Fruit fly (Drosophila melanogaster) whole organism, prepupa: ENCODE results near the gene BCAS2.

Experiments used
- Blimp-1 ChIP-seq: fragments of 200-800 bp; sonication (Bioruptor generic); optimal IDR thresholded peaks from 3 replicates; lab custom pipeline; 2017; ENCODE audit warnings: missing biosample characterization, missing genetic modification characterization, mild to moderate bottlenecking, moderate library complexity, missing genetic modification reagents
- CG10669 ChIP-seq: fragments of 200-800 bp; sonication (Bioruptor generic); optimal IDR thresholded peaks from 3 replicates; lab custom pipeline; 2018; ENCODE audit warnings: missing biosample characterization, mild to moderate bottlenecking, missing genetic modification characterization, moderate library complexity
- CG11294 ChIP-seq: fragments of 200-800 bp; sonication (Bioruptor generic); IDR thresholded peaks from 2 replicates; pipeline ENCODE4 v1.3.6; 2022; ENCODE audit warnings: missing biosample characterization, missing genetic modification characterization
- CG15336 ChIP-seq: fragments of 200-800 bp; sonication (Bioruptor generic); IDR thresholded peaks from 2 replicates; pipeline ENCODE4 v1.3.6; 2022; ENCODE audit warnings: missing biosample characterization, missing genetic modification characterization
- CG1621 ChIP-seq: fragments of 200-800 bp; sonication (Bioruptor generic); optimal IDR thresholded peaks from 3 replicates; lab custom pipeline; 2018; ENCODE audit warnings: missing biosample characterization, mild to moderate bottlenecking, missing genetic modification characterization
- CG3032 ChIP-seq: fragments of 200-800 bp; optimal IDR thresholded peaks from 2 replicates; lab custom pipeline; 2019; ENCODE audit warnings: missing biosample characterization, mild to moderate bottlenecking, missing genetic modification characterization, moderate library complexity
- CG34406 ChIP-seq: fragments of 200-800 bp; sonication (Bioruptor generic); optimal IDR thresholded peaks from 3 replicates; lab custom pipeline; 2016; ENCODE audit warnings: missing biosample characterization, missing genetic modification characterization
- CG3919 ChIP-seq: fragments of 200-800 bp; sonication (Bioruptor generic); optimal IDR thresholded peaks from 3 replicates; lab custom pipeline; 2016; ENCODE audit warnings: missing biosample characterization, missing genetic modification characterization
- CG6163 ChIP-seq: fragments of 200-800 bp; sonication (Bioruptor generic); IDR thresholded peaks from 3 replicates; pipeline ENCODE4 v1.3.6; 2022; ENCODE audit warnings: missing biosample characterization, missing genetic modification characterization
- CG6276 ChIP-seq: fragments of 200-800 bp; sonication (Bioruptor generic); optimal IDR thresholded peaks from 2 replicates; lab custom pipeline; 2017; ENCODE audit warnings: missing biosample characterization, mild to moderate bottlenecking, missing genetic modification characterization
- CG6808 ChIP-seq: fragments of 200-800 bp; sonication (Bioruptor generic); optimal IDR thresholded peaks from 3 replicates; lab custom pipeline; 2017; ENCODE audit warnings: missing biosample characterization, missing genetic modification characterization, mild to moderate bottlenecking, moderate library complexity, missing genetic modification reagents
- CG6854 ChIP-seq: fragments of 200-800 bp; sonication (Bioruptor generic); optimal IDR thresholded peaks from 2 replicates; lab custom pipeline; 2017; ENCODE audit warnings: missing biosample characterization, mild to moderate bottlenecking, missing genetic modification characterization
- CG7368 ChIP-seq: fragments of 200-800 bp; sonication (Bioruptor generic); optimal IDR thresholded peaks from 3 replicates; lab custom pipeline; 2016; ENCODE audit warnings: missing biosample characterization, missing genetic modification characterization
- CG8119 ChIP-seq: fragments of 200-800 bp; sonication (Bioruptor generic); IDR thresholded peaks from 3 replicates; pipeline ENCODE4 v1.3.6; 2022; ENCODE audit warnings: missing biosample characterization, missing genetic modification characterization
- CG8632 ChIP-seq: fragments of 200-800 bp; sonication (Bioruptor generic); optimal IDR thresholded peaks from 3 replicates; lab custom pipeline; 2016; ENCODE audit warnings: missing biosample characterization, missing genetic modification characterization
- CG9139 ChIP-seq: fragments of 200-800 bp; sonication (Bioruptor generic); optimal IDR thresholded peaks from 3 replicates; lab custom pipeline; 2017; ENCODE audit warnings: missing biosample characterization, mild to moderate bottlenecking, missing genetic modification characterization
- Eip75B ChIP-seq: fragments of 200-800 bp; sonication (Bioruptor generic); optimal IDR thresholded peaks from 3 replicates; lab custom pipeline; 2016; ENCODE audit warnings: missing biosample characterization, missing genetic modification characterization
- Eip78C ChIP-seq: fragments of 200-800 bp; sonication (Bioruptor generic); peaks from one replicate; lab custom pipeline; 2016; ENCODE audit warnings: missing biosample characterization, missing genetic modification characterization
- Eip93F ChIP-seq: fragments of 200-800 bp; sonication (Bioruptor generic); optimal IDR thresholded peaks from 2 replicates; lab custom pipeline; 2016; ENCODE audit warnings: missing biosample characterization, mild to moderate bottlenecking, missing genetic modification characterization
- Gug ChIP-seq: fragments of 200-800 bp; sonication (Bioruptor generic); IDR thresholded peaks from 2 replicates; pipeline ENCODE4 v1.3.6; 2022; ENCODE audit warnings: missing biosample characterization, missing genetic modification characterization
- Hr38 ChIP-seq: sonication (Bioruptor generic); optimal IDR thresholded peaks from 2 replicates; lab custom pipeline; 2016; ENCODE audit warnings: missing biosample characterization, missing genetic modification characterization
- Lpt ChIP-seq: fragments of 200-800 bp; sonication (Bioruptor generic); optimal IDR thresholded peaks from 3 replicates; lab custom pipeline; 2016; ENCODE audit warnings: missing biosample characterization, missing genetic modification characterization
- Met ChIP-seq: fragments of 200-800 bp; sonication (Bioruptor generic); optimal IDR thresholded peaks from 3 replicates; lab custom pipeline; 2016; ENCODE audit warnings: missing biosample characterization, missing genetic modification characterization
- Sox102F ChIP-seq: fragments of 200-800 bp; sonication (Bioruptor generic); optimal IDR thresholded peaks from 2 replicates; lab custom pipeline; 2016; ENCODE audit warnings: missing biosample characterization, mild to moderate bottlenecking, missing genetic modification characterization
- Sox14 ChIP-seq: fragments of 200-800 bp; sonication (Bioruptor generic); optimal IDR thresholded peaks from 3 replicates; lab custom pipeline; 2016; ENCODE audit warnings: missing biosample characterization, missing genetic modification characterization
- Sox15 ChIP-seq: fragments of 200-800 bp; sonication (Bioruptor generic); optimal IDR thresholded peaks from 3 replicates; lab custom pipeline; 2016; ENCODE audit warnings: missing biosample characterization, missing genetic modification characterization
- acj6 ChIP-seq: fragments of 200-800 bp; sonication (Bioruptor generic); optimal IDR thresholded peaks from 3 replicates; lab custom pipeline; 2016; ENCODE audit warnings: missing biosample characterization, missing genetic modification characterization
- dsx ChIP-seq: fragments of 200-800 bp; optimal IDR thresholded peaks from 3 replicates; lab custom pipeline; 2019; ENCODE audit warnings: missing biosample characterization, mild to moderate bottlenecking, missing genetic modification characterization, moderate library complexity; ENCODE audit not compliant: poor library complexity, severe bottlenecking
- eg ChIP-seq: fragments of 200-800 bp; sonication (Bioruptor generic); IDR thresholded peaks from 3 replicates; pipeline ENCODE4 v1.3.6; 2022; ENCODE audit warnings: missing biosample characterization, missing genetic modification characterization
- esn ChIP-seq: fragments of 200-800 bp; sonication (Bioruptor generic); optimal IDR thresholded peaks from 2 replicates; lab custom pipeline; 2016; ENCODE audit warnings: missing biosample characterization, mild to moderate bottlenecking, missing genetic modification characterization, moderate library complexity
- fd85E ChIP-seq: fragments of 200-800 bp; sonication (Bioruptor generic); optimal IDR thresholded peaks from 3 replicates; lab custom pipeline; 2016; ENCODE audit warnings: missing biosample characterization, missing genetic modification characterization
- fkh ChIP-seq: fragments of 200-800 bp; sonication (Bioruptor generic); optimal IDR thresholded peaks from 3 replicates; lab custom pipeline; 2017; ENCODE audit warnings: missing biosample characterization, mild to moderate bottlenecking, missing genetic modification characterization, moderate library complexity
- net ChIP-seq: fragments of 200-800 bp; sonication (Bioruptor generic); optimal IDR thresholded peaks from 3 replicates; lab custom pipeline; 2016; ENCODE audit warnings: missing biosample characterization, missing genetic modification characterization
- salr ChIP-seq, 2 experiments: fragments of 200-800 bp; sonication (Bioruptor generic); optimal IDR thresholded peaks; 3 replicates each; lab custom pipeline; 2016 to 2018; ENCODE audit warnings: missing biosample characterization in 2 of 2, missing genetic modification characterization in 2 of 2, mild to moderate bottlenecking in 1 of 2
- spab ChIP-seq: fragments of 200-800 bp; sonication (Bioruptor generic); optimal IDR thresholded peaks from 2 replicates; lab custom pipeline; 2017; ENCODE audit warnings: missing biosample characterization, mild to moderate bottlenecking, missing genetic modification characterization, missing genetic modification reagents
- ss ChIP-seq, 2 experiments: fragments of 200-800 bp; sonication (Bioruptor generic); optimal IDR thresholded peaks; 2 replicates in 1 of 2; 3 replicates in 1 of 2; lab custom pipeline; 2017 to 2018; ENCODE audit warnings: mild to moderate bottlenecking in 2 of 2, missing biosample characterization in 2 of 2, missing genetic modification characterization in 2 of 2, moderate library complexity in 1 of 2
- svp ChIP-seq: fragments of 200-800 bp; sonication (Bioruptor generic); peaks from one replicate; lab custom pipeline; 2016; ENCODE audit warnings: missing biosample characterization, missing genetic modification characterization
- topi ChIP-seq: fragments of 200-800 bp; sonication (Bioruptor generic); optimal IDR thresholded peaks from 3 replicates; lab custom pipeline; 2016; ENCODE audit warnings: missing biosample characterization, missing genetic modification characterization
- vri ChIP-seq: fragments of 200-800 bp; sonication (Bioruptor generic); optimal IDR thresholded peaks from 3 replicates; lab custom pipeline; 2016; ENCODE audit warnings: missing biosample characterization, mild to moderate bottlenecking, missing genetic modification characterization

BCAS2 gene

DNA sequence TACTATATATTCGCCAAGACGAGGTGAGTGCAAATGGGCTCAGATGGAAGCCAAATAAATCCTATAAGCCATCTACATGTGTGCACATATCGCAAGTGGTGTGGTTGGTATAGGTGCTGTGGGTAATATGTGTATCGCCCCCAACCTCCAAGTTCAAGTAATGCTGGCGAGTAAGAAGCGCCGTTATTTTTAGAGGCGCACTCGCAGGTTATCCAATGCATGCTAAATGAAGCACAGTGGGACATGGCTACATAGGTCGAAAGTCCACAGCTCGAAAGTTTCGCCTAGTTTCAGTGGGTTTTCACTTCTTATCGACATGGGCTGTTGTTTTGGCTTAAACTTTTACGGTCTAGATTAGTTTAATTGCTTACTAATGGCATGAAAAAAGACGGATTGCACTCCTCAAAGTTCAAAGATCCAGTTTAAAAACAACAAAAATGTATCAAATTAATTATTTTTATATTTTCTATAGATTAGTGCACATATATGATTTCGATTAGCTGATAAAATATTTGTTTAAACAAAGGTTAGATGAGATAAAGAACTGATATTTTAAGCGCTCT is 3.9 kb upstream of the BCAS2 start (continued):
- TF ChIP-seq CG6276 (GFP tag; lab: Kevin White, UChicago) (peak; percentile 7), CG6163 (peak; percentile 7; the same call in 1 of the 3 replicates), CG11294 (GFP tag; lab: Robert Waterston, UW) (no peak), CG3032 (tag; lab: Kevin White, UChicago) (peak; percentile 26), Lpt (GFP tag; lab: Kevin White, UChicago) (no peak), CG7368 (GFP tag; lab: Kevin White, UChicago) (no peak), CG3919 (peak; percentile 14), eg (GFP tag; lab: Robert Waterston, UW) (no peak; the same call in 2 of the 3 replicates)

DNA sequence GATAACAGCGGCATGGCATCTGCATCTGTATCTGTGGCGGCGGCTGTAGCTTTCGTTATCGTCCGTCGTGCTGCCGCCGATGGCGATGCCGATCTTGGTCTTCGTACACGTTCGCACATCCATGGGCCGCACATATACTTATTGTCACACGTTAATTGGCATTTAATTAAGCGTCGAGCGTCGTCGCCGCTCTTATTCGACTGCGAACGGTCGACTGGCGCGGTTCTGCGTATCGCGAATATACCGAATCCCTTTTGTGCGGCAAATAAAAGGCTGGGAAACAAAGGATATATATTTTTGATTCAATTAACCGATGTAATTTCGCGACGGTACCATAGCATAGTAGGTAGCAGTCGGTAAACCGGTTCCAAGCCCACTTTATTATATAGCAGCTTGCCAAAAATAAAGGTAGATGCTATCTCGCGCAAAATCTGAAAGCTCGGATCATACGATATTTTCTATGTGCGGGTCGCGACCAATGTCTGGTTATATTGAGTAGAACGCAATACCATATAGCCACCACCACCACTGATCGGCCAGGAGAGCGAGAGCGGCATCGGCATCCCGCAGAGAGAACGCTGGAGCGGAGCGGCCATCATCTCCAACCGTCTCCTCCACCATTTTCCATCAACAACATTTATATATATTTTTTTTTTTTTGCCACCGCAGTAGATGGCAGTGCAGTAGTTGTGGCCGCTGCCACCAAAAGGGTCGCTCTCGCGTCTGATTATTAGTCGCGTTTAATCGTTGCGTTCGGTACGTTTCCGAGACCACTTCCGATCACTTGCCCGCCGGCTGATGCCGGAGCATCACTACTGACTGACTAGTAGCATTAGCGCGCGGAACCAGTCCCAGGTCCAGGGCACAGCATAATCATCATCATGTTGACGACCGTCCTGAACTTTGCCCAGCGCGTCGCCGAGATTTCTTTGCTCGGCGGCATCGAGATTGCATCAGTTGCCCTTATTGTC is 3.1 kb upstream of the BCAS2 start, which contains the start of gene mino:
TSS of gene mino (plus strand) at position 192 of the 971 bp plus-strand sequence.
- TF ChIP-seq Blimp-1 (GFP tag; lab: Kevin White, UChicago): no peak
- peak; percentile 82 for TF ChIP-seq svp (GFP tag; lab: Kevin White, UChicago)
- TF ChIP-seq Eip75B (GFP tag; lab: Kevin White, UChicago): no peak
- TF ChIP-seq CG11294 (GFP tag; lab: Robert Waterston, UW): no peak
- TF ChIP-seq CG10669 (GFP tag; lab: Kevin White, UChicago): peak; percentile 1
- no peak for TF ChIP-seq fd85E (GFP tag; lab: Kevin White, UChicago)
- TF ChIP-seq CG6808 (GFP tag; lab: Kevin White, UChicago): peak; percentile 33
- TF ChIP-seq Sox15: no peak
- peak; percentile 43 for TF ChIP-seq Eip93F (GFP tag; lab: Kevin White, UChicago)
- peak; percentile 55 for TF ChIP-seq CG9139 (GFP tag; lab: Kevin White, UChicago)
- no peak for TF ChIP-seq acj6
- no peak for TF ChIP-seq Hr38 (GFP tag; lab: Kevin White, UChicago)
- no peak for TF ChIP-seq eg (GFP tag; lab: Robert Waterston, UW)
- no peak for TF ChIP-seq net (GFP tag; lab: Kevin White, UChicago)
- TF ChIP-seq CG15336 (GFP tag; lab: Robert Waterston, UW): no peak
- TF ChIP-seq ss (GFP tag; optimal IDR thresholded peaks at IDR 0.05; lab: Kevin White, UChicago): peak; percentile 42 to 68
- no peak for TF ChIP-seq Gug (GFP tag; lab: Robert Waterston, UW)
- no peak for TF ChIP-seq CG34406 (GFP tag; lab: Kevin White, UChicago)
- peak; percentile 3 for TF ChIP-seq CG6854 (GFP tag; lab: Kevin White, UChicago)
- peak; percentile 50 for TF ChIP-seq vri (GFP tag; lab: Kevin White, UChicago)
- TF ChIP-seq topi (GFP tag; lab: Kevin White, UChicago): peak; percentile 23
- 0 out of 3 replicates have a peak, but pooled peaks have one; percentile 12 for TF ChIP-seq CG8119 (GFP tag; lab: Robert Waterston, UW)
- no peak for TF ChIP-seq CG8632
- peak; percentile 60 for TF ChIP-seq Eip78C (GFP tag; lab: Kevin White, UChicago)
- TF ChIP-seq salr (GFP tag; optimal IDR thresholded peaks at IDR 0.05; lab: Kevin White, UChicago): no peak
- TF ChIP-seq CG1621 (tag; lab: Kevin White, UChicago): peak; percentile 47
- peak; percentile 5 for TF ChIP-seq dsx (GFP tag; lab: Kevin White, UChicago)
- peak; percentile 38 for TF ChIP-seq esn
- peak; percentile 67; the same call in 2 of the 3 replicates for TF ChIP-seq CG6163
- peak; percentile 27 for TF ChIP-seq spab (GFP tag; lab: Kevin White, UChicago)
- TF ChIP-seq Met (GFP tag; lab: Kevin White, UChicago): peak; percentile 4
- TF ChIP-seq Sox14: peak; percentile 82
- peak; percentile 32 for TF ChIP-seq Sox102F (GFP tag; lab: Kevin White, UChicago)
- TF ChIP-seq fkh (GFP tag; lab: Kevin White, UChicago): peak; percentile 12
